Fruit fly (Drosophila melanogaster) whole organism, embryonic: ENCODE results near the gene CG13008.
A peak's percentile ranks its signal among the peaks of the same experiment; 100 is the strongest.

ENCODE experiments used
- Atf-2 ChIP-seq: fragments of 200-800 bp; sonication (Bioruptor generic); optimal IDR thresholded peaks from 2 replicates; lab custom pipeline; 2016; ENCODE audit warnings: missing biosample characterization, missing genetic modification characterization
- B-H2 ChIP-seq: fragments of 200-800 bp; sonication (Bioruptor generic); optimal IDR thresholded peaks from 2 replicates; lab custom pipeline; 2018; ENCODE audit warnings: missing biosample characterization, mild to moderate bottlenecking, missing genetic modification characterization
- C15 ChIP-seq: fragments of 200-800 bp; sonication (Bioruptor generic); IDR thresholded peaks from 3 replicates; pipeline ENCODE4 v1.3.6; 2022; ENCODE audit warnings: missing biosample characterization, missing genetic modification characterization
- CG11085 ChIP-seq: fragments of 200-800 bp; sonication (Bioruptor generic); IDR thresholded peaks from 2 replicates; pipeline ENCODE4 v1.3.6; 2022; ENCODE audit warnings: missing biosample characterization, missing genetic modification characterization
- CG11398 ChIP-seq: fragments of 200-800 bp; sonication (Bioruptor generic); optimal IDR thresholded peaks from 2 replicates; lab custom pipeline; 2016; ENCODE audit warnings: missing biosample characterization, missing genetic modification characterization
- CG11695 ChIP-seq: fragments of 200-800 bp; sonication (Bioruptor generic); IDR thresholded peaks from 3 replicates; pipeline ENCODE4 v1.3.6; 2022; ENCODE audit warnings: missing biosample characterization, missing genetic modification characterization
- CG12744 ChIP-seq: fragments of 200-800 bp; sonication (Bioruptor generic); optimal IDR thresholded peaks from 2 replicates; lab custom pipeline; 2016; ENCODE audit warnings: missing biosample characterization, missing genetic modification characterization
- CG13424 ChIP-seq: fragments of 200-800 bp; sonication (Bioruptor generic); optimal IDR thresholded peaks from 2 replicates; lab custom pipeline; 2019; ENCODE audit warnings: missing biosample characterization, mild to moderate bottlenecking, missing genetic modification characterization, moderate library complexity
- CG15514 ChIP-seq: fragments of 200-800 bp; sonication (Bioruptor generic); optimal IDR thresholded peaks from 3 replicates; lab custom pipeline; 2017; ENCODE audit warnings: missing biosample characterization, missing genetic modification characterization, mild to moderate bottlenecking, moderate library complexity, missing genetic modification reagents
- CG1603 ChIP-seq: fragments of 200-800 bp; sonication (Bioruptor generic); optimal IDR thresholded peaks from 2 replicates; lab custom pipeline; 2019; ENCODE audit warnings: missing biosample characterization, mild to moderate bottlenecking, missing genetic modification characterization, moderate library complexity
- CG17612 ChIP-seq: fragments of 200-800 bp; sonication (Bioruptor generic); IDR thresholded peaks from 2 replicates; pipeline ENCODE4 v1.3.6; 2022; ENCODE audit warnings: missing biosample characterization, missing genetic modification characterization
- CG2199 ChIP-seq: fragments of 200-800 bp; sonication (Bioruptor generic); IDR thresholded peaks from 3 replicates; pipeline ENCODE4 v1.3.6; 2022; ENCODE audit warnings: missing biosample characterization, missing genetic modification characterization
- CG30403 ChIP-seq: fragments of 200-800 bp; sonication (Bioruptor generic); optimal IDR thresholded peaks from 3 replicates; lab custom pipeline; 2016; ENCODE audit warnings: missing biosample characterization, missing genetic modification characterization
- CG31224 ChIP-seq: fragments of 200-800 bp; sonication (Bioruptor generic); IDR thresholded peaks from 2 replicates; pipeline ENCODE4 v1.3.6; 2022; ENCODE audit warnings: missing biosample characterization, missing genetic modification characterization
- CG31441 ChIP-seq: fragments of 200-800 bp; sonication (Bioruptor generic); IDR thresholded peaks from 2 replicates; pipeline ENCODE4 v1.3.6; 2022; ENCODE audit warnings: missing biosample characterization, missing genetic modification characterization
- CG32772 ChIP-seq: fragments of 200-800 bp; sonication (Bioruptor generic); IDR thresholded peaks from 2 replicates; pipeline ENCODE4 v1.3.6; 2022; ENCODE audit warnings: missing biosample characterization, missing genetic modification characterization
- CG33557 ChIP-seq: fragments of 200-800 bp; sonication (Bioruptor generic); optimal IDR thresholded peaks from 2 replicates; lab custom pipeline; 2019; ENCODE audit warnings: missing biosample characterization, mild to moderate bottlenecking, missing genetic modification characterization, moderate library complexity
- CG34224 ChIP-seq: fragments of 200-800 bp; sonication (Bioruptor generic); IDR thresholded peaks from 3 replicates; pipeline ENCODE4 v1.3.6; 2022; ENCODE audit warnings: missing biosample characterization, missing genetic modification characterization; ENCODE audit not compliant: partially characterized antibody
- CG3726 ChIP-seq: fragments of 200-800 bp; sonication (Bioruptor generic); IDR thresholded peaks from 3 replicates; pipeline ENCODE4, ENCODE4 v1.3.6; 2022; ENCODE audit warnings: missing biosample characterization, missing genetic modification characterization
- CG4820 ChIP-seq: fragments of 200-800 bp; sonication (Bioruptor generic); optimal IDR thresholded peaks from 3 replicates; lab custom pipeline; 2016; ENCODE audit warnings: missing biosample characterization, missing genetic modification characterization
- CG6175 ChIP-seq: fragments of 200-800 bp; sonication (Bioruptor generic); IDR thresholded peaks from 3 replicates; pipeline ENCODE4 v1.3.6; 2022; ENCODE audit warnings: missing biosample characterization, missing genetic modification characterization
- CG6683 ChIP-seq: fragments of 200-800 bp; sonication (Bioruptor generic); optimal IDR thresholded peaks from 2 replicates; lab custom pipeline; 2017; ENCODE audit warnings: missing biosample characterization, mild to moderate bottlenecking, missing genetic modification characterization, missing genetic modification reagents
- CG7839 ChIP-seq: fragments of 200-800 bp; sonication (Bioruptor generic); optimal IDR thresholded peaks from 3 replicates; lab custom pipeline; 2018; ENCODE audit warnings: missing biosample characterization, mild to moderate bottlenecking, missing genetic modification characterization, moderate library complexity
- CG7987 ChIP-seq: fragments of 200-800 bp; sonication (Bioruptor generic); optimal IDR thresholded peaks from 2 replicates; lab custom pipeline; 2018; ENCODE audit warnings: missing biosample characterization, mild to moderate bottlenecking, missing genetic modification characterization, moderate library complexity
- CG9215 ChIP-seq: fragments of 200-800 bp; sonication (Bioruptor generic); IDR thresholded peaks from 2 replicates; pipeline ENCODE4 v1.3.6; 2022; ENCODE audit warnings: missing biosample characterization, missing genetic modification characterization
- Dfd ChIP-seq, 2 experiments: fragments of >200 bp; optimal IDR thresholded peaks; 2 replicates each; lab custom pipeline; 2017; ENCODE audit warnings: missing biosample characterization in 2 of 2, missing genetic modification characterization in 2 of 2
- E2f2 ChIP-seq: fragments of 200-800 bp; sonication (Bioruptor generic); IDR thresholded peaks from 2 replicates; pipeline ENCODE4 v1.3.6; 2022; ENCODE audit warnings: missing biosample characterization, missing genetic modification characterization
- Fer2 ChIP-seq: fragments of 200-800 bp; sonication (Bioruptor generic); optimal IDR thresholded peaks from 2 replicates; lab custom pipeline; 2018; ENCODE audit warnings: missing biosample characterization, mild to moderate bottlenecking, missing genetic modification characterization, moderate library complexity
- Tbp ChIP-seq: fragments of >200 bp; optimal IDR thresholded peaks from 2 replicates; lab custom pipeline; 2018; ENCODE audit warnings: missing biosample characterization, missing genetic modification characterization
- ase ChIP-seq: fragments of 200-800 bp; sonication (Bioruptor generic); IDR thresholded peaks from 3 replicates; pipeline ENCODE4 v1.3.6; 2022; ENCODE audit warnings: missing biosample characterization, missing genetic modification characterization
- cato ChIP-seq: fragments of 200-800 bp; sonication (Bioruptor generic); optimal IDR thresholded peaks from 2 replicates; lab custom pipeline; 2016; ENCODE audit warnings: missing biosample characterization, missing genetic modification characterization, borderline replicate concordance
- chinmo ChIP-seq: fragments of 200-800 bp; sonication (Bioruptor generic); IDR thresholded peaks from 4 replicates; pipeline ENCODE4 v1.3.6; 2022; ENCODE audit warnings: missing biosample characterization, missing genetic modification characterization; ENCODE audit not compliant: partially characterized antibody
- chn ChIP-seq: fragments of 200-800 bp; sonication (Bioruptor generic); optimal IDR thresholded peaks from 2 replicates; lab custom pipeline; 2016; ENCODE audit warnings: missing biosample characterization, missing genetic modification characterization
- en ChIP-seq: fragments of 200-800 bp; sonication (Bioruptor generic); optimal IDR thresholded peaks from 2 replicates; lab custom pipeline; 2016; ENCODE audit warnings: missing biosample characterization, missing genetic modification characterization
- ewg ChIP-seq: fragments of 200-800 bp; sonication (Bioruptor generic); optimal IDR thresholded peaks from 3 replicates; lab custom pipeline; 2017; ENCODE audit warnings: mild to moderate bottlenecking, missing biosample characterization, missing genetic modification reagents, missing genetic modification characterization
- fd96Cb ChIP-seq: fragments of 200-800 bp; sonication (Bioruptor generic); optimal IDR thresholded peaks from 2 replicates; lab custom pipeline; 2018; ENCODE audit warnings: missing biosample characterization, mild to moderate bottlenecking, missing genetic modification characterization, moderate library complexity
- gsb-n ChIP-seq: fragments of 200-800 bp; sonication (Bioruptor generic); optimal IDR thresholded peaks from 3 replicates; lab custom pipeline; 2018; ENCODE audit warnings: missing biosample characterization, mild to moderate bottlenecking, missing genetic modification characterization
- jigr1 ChIP-seq: fragments of 200-800 bp; sonication (Bioruptor generic); IDR thresholded peaks from 3 replicates; pipeline ENCODE4 v1.3.6; 2022; ENCODE audit warnings: missing biosample characterization, missing genetic modification characterization
- jumu ChIP-seq: fragments of 200-800 bp; sonication (Bioruptor generic); optimal IDR thresholded peaks from 3 replicates; lab custom pipeline; 2016; ENCODE audit warnings: missing biosample characterization, missing genetic modification characterization
- kni ChIP-seq: fragments of 200-800 bp; sonication (Bioruptor generic); optimal IDR thresholded peaks from 3 replicates; lab custom pipeline; 2017; ENCODE audit warnings: mild to moderate bottlenecking, missing biosample characterization, missing genetic modification reagents, missing genetic modification characterization
- lov ChIP-seq, 2 experiments: fragments of 200-800 bp in 1 of 2; fragments of >200 bp in 1 of 2; sonication (Bioruptor generic) in 1 of 2; IDR thresholded peaks in 1 of 2; optimal IDR thresholded peaks in 1 of 2; 2 replicates in 1 of 2; 3 replicates in 1 of 2; pipeline versions ENCODE4 v1.3.6 to Lab custom; 2017 to 2022; ENCODE audit warnings: missing biosample characterization in 1 of 2, missing genetic modification characterization in 1 of 2
- nerfin-2 ChIP-seq: fragments of 200-800 bp; sonication (Bioruptor generic); IDR thresholded peaks from 2 replicates; pipeline ENCODE4 v1.3.6; 2022; ENCODE audit warnings: missing biosample characterization, missing genetic modification characterization; ENCODE audit not compliant: partially characterized antibody
- onecut ChIP-seq: fragments of 200-800 bp; sonication (Bioruptor generic); IDR thresholded peaks from 2 replicates; pipeline ENCODE4 v1.3.6; 2022; ENCODE audit warnings: missing biosample characterization, missing genetic modification characterization
- p53 ChIP-seq: fragments of 200-800 bp; sonication (Bioruptor generic); optimal IDR thresholded peaks from 2 replicates; lab custom pipeline; 2016; ENCODE audit warnings: missing biosample characterization, missing genetic modification characterization
- pros ChIP-seq: fragments of 200-800 bp; sonication (Bioruptor generic); optimal IDR thresholded peaks from 3 replicates; lab custom pipeline; 2019; ENCODE audit warnings: missing biosample characterization, mild to moderate bottlenecking, missing genetic modification characterization, moderate library complexity
- shn ChIP-seq: fragments of 200-800 bp; sonication (Bioruptor generic); optimal IDR thresholded peaks from 3 replicates; lab custom pipeline; 2016; ENCODE audit warnings: missing biosample characterization, missing genetic modification characterization
- tgo ChIP-seq: fragments of 200-800 bp; sonication (Bioruptor generic); IDR thresholded peaks from 3 replicates; pipeline ENCODE4 v1.3.6; 2022; ENCODE audit warnings: missing biosample characterization, missing genetic modification characterization
- tin ChIP-seq: fragments of 200-800 bp; sonication (Bioruptor generic); optimal IDR thresholded peaks from 3 replicates; lab custom pipeline; 2016; ENCODE audit warnings: missing biosample characterization, missing genetic modification characterization
- tup ChIP-seq: fragments of 200-800 bp; sonication (Bioruptor generic); optimal IDR thresholded peaks from 2 replicates; lab custom pipeline; 2016; ENCODE audit warnings: missing biosample characterization, mild to moderate bottlenecking, missing genetic modification characterization, moderate library complexity
- zen2 ChIP-seq: fragments of 200-800 bp; sonication (Bioruptor generic); IDR thresholded peaks from 3 replicates; pipeline ENCODE4 v1.3.6; 2022; ENCODE audit warnings: missing biosample characterization, missing genetic modification characterization; ENCODE audit not compliant: partially characterized antibody

The CG13008 gene

dm6 chrX:16691440-16691839 is 19.7 kb upstream of the CG13008 start (continued):
- TF ChIP-seq tin (GFP tag; lab: Kevin White, UChicago) (peak; percentile 85), jumu (GFP tag; lab: Kevin White, UChicago) (peak; percentile 87), CG4820 (GFP tag; lab: Kevin White, UChicago) (peak; percentile 87), onecut (GFP tag; lab: Robert Waterston, UW) (peak; percentile 84), ewg (GFP tag; lab: Kevin White, UChicago) (peak; percentile 81), pros (no peak), chinmo (GFP tag; lab: Robert Waterston, UW) (no peak), fd96Cb (tag; lab: Kevin White, UChicago) (peak; percentile 89), Atf-2 (GFP tag; lab: Kevin White, UChicago) (peak; percentile 69), CG32772 (peak; percentile 83), CG34224 (GFP tag; lab: Robert Waterston, UW) (no peak), CG11695 (GFP tag; lab: Robert Waterston, UW) (peak; percentile 83), lov (optimal IDR thresholded peaks at IDR 0.05; lab: Kevin White, UChicago) (no peak), lov (GFP tag; IDR thresholded peaks at IDR 0.05; lab: Robert Waterston, UW) (peak; percentile 92), tup (GFP tag; lab: Kevin White, UChicago) (peak; percentile 79), jigr1 (peak; percentile 76; the same call in 2 of the 3 replicates), CG31441 (peak; percentile 86), CG7839 (tag; lab: Kevin White, UChicago) (peak; percentile 89), CG31224 (GFP tag; lab: Robert Waterston, UW) (peak; percentile 55), chn (GFP tag; lab: Kevin White, UChicago) (peak; percentile 86), CG1603 (tag; lab: Kevin White, UChicago) (peak; percentile 94), CG15514 (GFP tag; lab: Kevin White, UChicago) (peak; percentile 56), CG11085 (GFP tag; lab: Robert Waterston, UW) (peak; percentile 45; the same call in 1 of the 2 replicates), kni (GFP tag; lab: Kevin White, UChicago) (peak; percentile 11), CG6175 (GFP tag; lab: Robert Waterston, UW) (no peak), gsb-n (peak; percentile 90), nerfin-2 (GFP tag; lab: Robert Waterston, UW) (no peak), C15 (GFP tag; lab: Robert Waterston, UW) (peak; percentile 53; the same call in 1 of the 3 replicates), shn (GFP tag; lab: Kevin White, UChicago) (peak; percentile 74), p53 (peak; percentile 31), CG11398 (GFP tag; lab: Kevin White, UChicago) (peak; percentile 84), CG3726 (peak; percentile 84), Dfd (GFP tag; optimal IDR thresholded peaks at IDR 0.05; lab: Kevin White, UChicago) (no peak), en (peak; percentile 64), CG12744 (GFP tag; lab: Kevin White, UChicago) (peak; percentile 35), tgo (GFP tag; lab: Robert Waterston, UW) (peak; percentile 82), B-H2 (GFP tag; lab: Kevin White, UChicago) (no peak), zen2 (GFP tag; lab: Robert Waterston, UW) (no peak), CG9215 (GFP tag; lab: Robert Waterston, UW) (peak; percentile 65), CG6683 (GFP tag; lab: Kevin White, UChicago) (peak; percentile 25), Tbp (GFP tag; lab: Kevin White, UChicago) (no peak), CG7987 (GFP tag; lab: Kevin White, UChicago) (peak; percentile 64), CG30403 (peak; percentile 83), Fer2 (tag; lab: Kevin White, UChicago) (peak; percentile 29), CG2199 (GFP tag; lab: Robert Waterston, UW) (peak; percentile 91), CG17612 (GFP tag; lab: Robert Waterston, UW) (peak; percentile 49; the same call in 1 of the 2 replicates), cato (peak; percentile 68), E2f2 (GFP tag; lab: Robert Waterston, UW) (peak; percentile 61; the same call in 1 of the 2 replicates), CG13424 (peak; percentile 85), ase (peak; percentile 79; the same call in 2 of the 3 replicates), CG33557 (peak; percentile 71)
